Worm (Caenorhabditis elegans) whole organism, L1 larva: ENCODE measurements around the gene erd-2.2.

Experiments used
- ceh-82 ChIP-seq, 3 experiments: fragments of 150-350 bp in 1 of 3; sonication (generic microtip) in 2 of 3; optimal IDR thresholded peaks; 2 replicates each; lab custom pipeline; 2014 to 2017; ENCODE audit warnings: missing biosample characterization in 3 of 3, missing genetic modification characterization in 3 of 3
- elt-3 ChIP-seq, 6 experiments: fragments of 150-350 bp in 1 of 6; sonication (generic microtip); optimal IDR thresholded peaks; 2 replicates each; lab custom pipeline; 2017 to 2018; ENCODE audit warnings: missing biosample characterization in 6 of 6, missing genetic modification characterization in 6 of 6, inconsistent platforms in 1 of 6
- hlh-17 ChIP-seq: fragments of 200-800 bp; sonication (Bioruptor generic); optimal IDR thresholded peaks from 2 replicates; lab custom pipeline; 2018; ENCODE audit warnings: missing genetic modification characterization, mild to moderate bottlenecking, missing compliant biosample characterization, moderate library complexity, borderline replicate concordance
- isw-1 ChIP-seq: fragments of 200-800 bp; sonication (Bioruptor generic); IDR thresholded peaks from 2 replicates; pipeline ENCODE4 v1.3.6; 2022; ENCODE audit warnings: missing genetic modification characterization, missing compliant biosample characterization
- lsy-2 ChIP-seq, 2 experiments: fragments of 150-350 bp; optimal IDR thresholded peaks; 2 replicates each; lab custom pipeline; 2014; ENCODE audit warnings: missing biosample characterization in 2 of 2, missing genetic modification characterization in 2 of 2
- rnt-1 ChIP-seq: sonication (generic microtip); optimal IDR thresholded peaks from 2 replicates; lab custom pipeline; 2016; ENCODE audit warnings: mild to moderate bottlenecking, missing genetic modification characterization, moderate library complexity, missing compliant biosample characterization
- xbp-1 ChIP-seq: sonication (generic microtip); optimal IDR thresholded peaks from 2 replicates; lab custom pipeline; 2016; ENCODE audit warnings: missing genetic modification characterization, missing compliant biosample characterization

DNA sequence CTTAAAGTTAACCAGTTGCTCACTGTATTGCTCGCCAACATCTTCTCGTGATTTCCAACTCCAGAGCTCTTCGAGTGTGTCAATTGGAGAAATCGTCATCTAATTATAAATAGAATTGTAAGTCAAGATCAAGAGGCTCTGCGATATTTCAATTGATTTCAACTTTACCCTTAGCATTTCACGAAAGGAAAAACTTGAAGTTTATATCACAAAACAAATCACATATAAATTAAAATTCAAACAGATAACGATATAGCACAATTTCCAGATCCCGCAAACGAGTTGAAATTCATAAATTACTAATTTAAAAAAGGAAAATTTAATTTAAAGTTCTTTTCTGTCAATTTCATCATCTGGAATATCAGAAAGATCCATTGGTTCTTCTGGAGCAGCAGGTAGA lies 38.4 kb upstream of the erd-2.2 start, which contains the start of gene eng-1:
- TF ChIP-seq isw-1 (GFP tag; lab: Robert Waterston, UW) (no peak), lsy-2 (tag; optimal IDR thresholded peaks at IDR 0.05; lab: Kevin White, UChicago) (no peak), hlh-17 (no peak), elt-3 (tag; optimal IDR thresholded peaks at IDR 0.05; lab: Kevin White, UChicago) (no peak), xbp-1 (tag; lab: Kevin White, UChicago) (no peak), ceh-82 (tag; optimal IDR thresholded peaks at IDR 0.05; lab: Kevin White, UChicago) (no peak), rnt-1 (no peak)
